Fruit fly (Drosophila melanogaster): ENCODE results near the gene Qtzl.

Gene Qtzl

dm6 chr2L:12010877-12011666 lies 15.5 kb downstream of the Qtzl start (continued):
- no peak for TF ChIP-seq Doc3 (GFP tag; IDR thresholded peaks at IDR 0.05; ENCODE audit: partially characterized antibody)
- TF ChIP-seq ken (GFP tag; IDR thresholded peaks at IDR 0.05) = no peak
- peak; percentile 92 for TF ChIP-seq Hand (GFP tag; optimal IDR thresholded peaks at IDR 0.05)
- TF ChIP-seq CG18476 (GFP tag; optimal IDR thresholded peaks at IDR 0.05) = peak; percentile 87
- peak; percentile 80 for TF ChIP-seq CG1647 (GFP tag; optimal IDR thresholded peaks at IDR 0.05)
- no peak for TF ChIP-seq ranshi (GFP tag; IDR thresholded peaks at IDR 0.05)
- TF ChIP-seq CG8089 (GFP tag; optimal IDR thresholded peaks at IDR 0.05) = peak; percentile 48
- TF ChIP-seq pros (GFP tag; optimal IDR thresholded peaks at IDR 0.05) = no peak
- peak; percentile 93 for TF ChIP-seq nmo (GFP tag; optimal IDR thresholded peaks at IDR 0.05)
- TF ChIP-seq CG7987 (GFP tag; optimal IDR thresholded peaks at IDR 0.05) = peak; percentile 30
- TF ChIP-seq CG7556 (GFP tag; optimal IDR thresholded peaks at IDR 0.05) = peak; percentile 95
- no peak for TF ChIP-seq CG16813 (GFP tag; IDR thresholded peaks at IDR 0.05; ENCODE audit: partially characterized antibody)
- no peak for TF ChIP-seq Stat92E (GFP tag; optimal IDR thresholded peaks at IDR 0.05)
- peak; percentile 20 for TF ChIP-seq BEAF-32 (GFP tag; optimal IDR thresholded peaks at IDR 0.05)
- TF ChIP-seq CG11085 (GFP tag; IDR thresholded peaks at IDR 0.05) = no peak
- TF ChIP-seq CG16779 (GFP tag; IDR thresholded peaks at IDR 0.05) = no peak
- TF ChIP-seq NC2β (GFP tag; optimal IDR thresholded peaks at IDR 0.05) = peak; percentile 49
- peak in 1 of 2 experiments; percentile 26 for TF ChIP-seq Eip74EF (GFP tag; optimal IDR thresholded peaks at IDR 0.05)
- TF ChIP-seq dmrt11E (tag; optimal IDR thresholded peaks at IDR 0.05) = peak; percentile 90
- TF ChIP-seq CG13123 (GFP tag; optimal IDR thresholded peaks at IDR 0.05) = peak; percentile 85
- no peak for TF ChIP-seq Rfx (GFP tag; IDR thresholded peaks at IDR 0.05)
- TF ChIP-seq Atf-2 (GFP tag; optimal IDR thresholded peaks at IDR 0.05) = peak; percentile 47
- peak; percentile 91 for TF ChIP-seq CG12219 (GFP tag; optimal IDR thresholded peaks at IDR 0.05)
- TF ChIP-seq Dek (tag; optimal IDR thresholded peaks at IDR 0.05) = peak; percentile 93
- TF ChIP-seq salm (tag; optimal IDR thresholded peaks at IDR 0.05) = peak; percentile 73
- TF ChIP-seq CG13894 (tag; optimal IDR thresholded peaks at IDR 0.05) = peak; percentile 88
- peak; percentile 93 for TF ChIP-seq lilli (GFP tag; optimal IDR thresholded peaks at IDR 0.05)
- no peak for TF ChIP-seq Xrp1 (GFP tag; IDR thresholded peaks at IDR 0.05)
- TF ChIP-seq CG17829 (tag; optimal IDR thresholded peaks at IDR 0.05) = peak; percentile 91
- peak; percentile 70 for TF ChIP-seq CG5245 (GFP tag; optimal IDR thresholded peaks at IDR 0.05)
- TF ChIP-seq CG11695 (GFP tag; IDR thresholded peaks at IDR 0.05) = no peak
- peak; percentile 72 for TF ChIP-seq CG4820 (GFP tag; optimal IDR thresholded peaks at IDR 0.05)
- TF ChIP-seq CG8765 (GFP tag; IDR thresholded peaks at IDR 0.05) = no peak
- TF ChIP-seq Dfd (GFP tag; optimal IDR thresholded peaks at IDR 0.05) = no peak
- TF ChIP-seq hkb (optimal IDR thresholded peaks at IDR 0.05) = peak; percentile 43
- TF ChIP-seq hkb (GFP tag; IDR thresholded peaks at IDR 0.05) = no peak
- peak; percentile 91 for TF ChIP-seq CG1832 (GFP tag; optimal IDR thresholded peaks at IDR 0.05)
- TF ChIP-seq gro (GFP tag; optimal IDR thresholded peaks at IDR 0.05) = no peak
- no peak for TF ChIP-seq ara (GFP tag; IDR thresholded peaks at IDR 0.05)
- TF ChIP-seq CG15601 (tag; optimal IDR thresholded peaks at IDR 0.05) = no peak
- TF ChIP-seq CG9817 (tag; optimal IDR thresholded peaks at IDR 0.05) = peak; percentile 94
- TF ChIP-seq CG30020 (tag; optimal IDR thresholded peaks at IDR 0.05) = peak; percentile 74
- TF ChIP-seq CG7786 (GFP tag; optimal IDR thresholded peaks at IDR 0.05) = peak; percentile 66
- TF ChIP-seq Elba2 (GFP tag; optimal IDR thresholded peaks at IDR 0.05) = no peak
- TF ChIP-seq sc (optimal IDR thresholded peaks at IDR 0.05) = no peak
- TF ChIP-seq sc (GFP tag; optimal IDR thresholded peaks at IDR 0.05) = peak; percentile 75
- no peak for TF ChIP-seq mld (GFP tag; IDR thresholded peaks at IDR 0.05; ENCODE audit: partially characterized antibody)
- no peak for TF ChIP-seq D (optimal IDR thresholded peaks at IDR 0.05)
- peak; percentile 78 for TF ChIP-seq D (GFP tag; optimal IDR thresholded peaks at IDR 0.05)
- TF ChIP-seq zfh2 (GFP tag; optimal IDR thresholded peaks at IDR 0.05) = peak; percentile 81

Data from whole organism, embryonic.